Worm (Caenorhabditis elegans) whole organism, L4 larva: ENCODE data around the gene F55B11.6.

Experiments used
- attf-4 ChIP-seq: sonication (generic microtip); optimal IDR thresholded peaks from 3 replicates; lab custom pipeline; 2017; ENCODE audit warnings: missing biosample characterization, missing genetic modification characterization
- daf-8 ChIP-seq: fragments of 200-800 bp; sonication (Bioruptor generic); IDR thresholded peaks from 2 replicates; pipeline ENCODE4 v1.3.6; 2022; ENCODE audit warnings: missing genetic modification characterization, missing compliant biosample characterization
- dmd-8 ChIP-seq: fragments of 200-800 bp; sonication (Bioruptor generic); IDR thresholded peaks from 2 replicates; pipeline ENCODE4 v1.3.6; 2022; ENCODE audit warnings: missing genetic modification characterization, missing compliant biosample characterization
- lin-39 ChIP-seq: fragments of 150-350 bp; optimal IDR thresholded peaks from 2 replicates; lab custom pipeline; 2014; ENCODE audit warnings: missing biosample characterization, missing genetic modification reagents, missing genetic modification characterization
- mxl-2 ChIP-seq: fragments of 200-800 bp; sonication (Bioruptor generic); conservative IDR thresholded peaks from 2 replicates; pipeline ENCODE4 v1.3.6; 2022; ENCODE audit warnings: missing genetic modification reagents, missing genetic modification characterization, missing compliant biosample characterization
- nhr-76 ChIP-seq: fragments of 150-350 bp; optimal IDR thresholded peaks from 2 replicates; lab custom pipeline; 2014; ENCODE audit warnings: missing biosample characterization, missing genetic modification characterization
- pqm-1 ChIP-seq: sonication (generic microtip); optimal IDR thresholded peaks from 2 replicates; lab custom pipeline; 2017; ENCODE audit warnings: missing biosample characterization, missing genetic modification characterization
- zip-2 ChIP-seq: fragments of 150-350 bp; optimal IDR thresholded peaks from 2 replicates; lab custom pipeline; 2014; ENCODE audit warnings: missing biosample characterization, missing genetic modification characterization
- ztf-7 ChIP-seq: fragments of 150-350 bp; optimal IDR thresholded peaks from 2 replicates; lab custom pipeline; 2014; ENCODE audit warnings: missing biosample characterization, missing genetic modification characterization

DNA sequence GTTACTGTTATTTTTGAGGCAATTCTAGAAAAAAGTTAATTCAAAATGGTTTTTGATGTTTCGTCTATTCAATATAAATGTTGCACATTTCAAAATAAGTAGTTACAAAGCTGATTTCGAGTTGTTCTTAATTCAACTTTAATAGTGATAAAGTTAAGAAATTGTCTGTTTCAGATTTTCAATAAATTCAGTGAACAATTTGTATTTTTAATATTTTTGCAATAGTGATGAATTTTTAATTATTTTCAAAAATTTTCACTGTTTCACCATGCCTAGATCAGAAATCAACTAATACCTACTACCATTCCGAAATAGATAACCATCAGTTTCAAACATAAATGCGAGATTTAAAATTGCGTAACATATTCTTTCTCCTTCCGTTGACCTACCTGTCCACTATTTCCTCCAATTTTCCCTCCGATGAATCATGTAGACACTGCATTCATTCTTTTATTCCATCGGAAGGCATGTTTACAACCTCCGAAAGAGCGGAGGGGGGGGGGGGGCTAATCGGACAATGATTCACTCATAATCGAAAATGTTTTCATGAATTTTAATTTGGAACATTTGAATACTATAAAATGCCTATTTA, 26.9 kb downstream of the F55B11.6 start:
- no peak for TF ChIP-seq zip-2 (tag; lab: Kevin White, UChicago)
- TF ChIP-seq ztf-7 (tag; lab: Kevin White, UChicago): no peak
- TF ChIP-seq daf-8 (GFP tag; lab: Robert Waterston, UW): no peak
- no peak for TF ChIP-seq nhr-76 (tag; lab: Kevin White, UChicago)
- no peak for TF ChIP-seq lin-39 (tag; lab: Kevin White, UChicago)
- TF ChIP-seq dmd-8 (GFP tag; lab: Robert Waterston, UW): no peak
- no peak for TF ChIP-seq mxl-2 (GFP tag; lab: Robert Waterston, UW)
- TF ChIP-seq attf-4 (tag; lab: Kevin White, UChicago): no peak
- TF ChIP-seq pqm-1 (tag; lab: Kevin White, UChicago): no peak
